Comparison of ENCODE assay signal across 1 fruit fly cellular context in genomic region chrX:18920642-18921355, dm6.
A peak's percentile ranks its signal among the peaks of the same experiment; 100 is the strongest.
TF ChIP-seq lines count a peak whose summit lies in the region.

No protein-coding gene starts in this region.

TF ChIP-seq in whole organism, embryonic, 481 proteins besides CTCF, POLR2A, EP300 and RAD21 (continued from another document):
- TF ChIP-seq CG12104 (GFP tag; optimal IDR thresholded peaks at IDR 0.05; lab: Kevin White, UChicago), result peak; percentile 24
- TF ChIP-seq mld (GFP tag; IDR thresholded peaks at IDR 0.05; lab: Robert Waterston, UW; ENCODE audit: partially characterized antibody), result no peak
- no peak for TF ChIP-seq Fer2 (tag; optimal IDR thresholded peaks at IDR 0.05; lab: Kevin White, UChicago)
- TF ChIP-seq B-H1 (GFP tag; IDR thresholded peaks at IDR 0.05; lab: Robert Waterston, UW), result no peak
- TF ChIP-seq CG7839 (tag; optimal IDR thresholded peaks at IDR 0.05; lab: Kevin White, UChicago), result peak; percentile 56
- TF ChIP-seq fd96Cb (tag; optimal IDR thresholded peaks at IDR 0.05; lab: Kevin White, UChicago), result peak; percentile 58
- peak; percentile 49 for TF ChIP-seq salm (tag; optimal IDR thresholded peaks at IDR 0.05; lab: Kevin White, UChicago)
- peak; percentile 25 for TF ChIP-seq CG12659 (GFP tag; optimal IDR thresholded peaks at IDR 0.05; lab: Kevin White, UChicago)
- peak; percentile 69 for TF ChIP-seq Sox102F (GFP tag; optimal IDR thresholded peaks at IDR 0.05; lab: Kevin White, UChicago)
- no peak for TF ChIP-seq CG14965 (GFP tag; optimal IDR thresholded peaks at IDR 0.05; lab: Kevin White, UChicago; ENCODE audit: borderline replicate concordance)
- TF ChIP-seq Awh (GFP tag; IDR thresholded peaks at IDR 0.05; lab: Robert Waterston, UW), result peak; percentile 38; the same call in 1 of the 2 replicates
- TF ChIP-seq CG11504 (tag; optimal IDR thresholded peaks at IDR 0.05; lab: Kevin White, UChicago), result peak; percentile 70
- TF ChIP-seq pzg (GFP tag; optimal IDR thresholded peaks at IDR 0.05; lab: Kevin White, UChicago), result no peak
- TF ChIP-seq CG10267 (tag; optimal IDR thresholded peaks at IDR 0.05; lab: Kevin White, UChicago), result peak; percentile 35
- TF ChIP-seq sr (GFP tag; IDR thresholded peaks at IDR 0.05; lab: Robert Waterston, UW), result peak; percentile 68
- TF ChIP-seq cato (GFP tag; optimal IDR thresholded peaks at IDR 0.05; lab: Kevin White, UChicago; ENCODE audit: borderline replicate concordance), result peak; percentile 10
- no peak for TF ChIP-seq CG2889 (GFP tag; IDR thresholded peaks at IDR 0.05; lab: Robert Waterston, UW)
- peak; percentile 61 for TF ChIP-seq CG17359 (tag; optimal IDR thresholded peaks at IDR 0.05; lab: Kevin White, UChicago)
- peak; percentile 53 for TF ChIP-seq Xrp1 (GFP tag; IDR thresholded peaks at IDR 0.05; lab: Robert Waterston, UW)
- no peak for TF ChIP-seq zfh2 (GFP tag; optimal IDR thresholded peaks at IDR 0.05; lab: Kevin White, UChicago)
- peak; percentile 44 to 52 for TF ChIP-seq chif (GFP tag; optimal IDR thresholded peaks at IDR 0.05; lab: Kevin White, UChicago)
- peak; percentile 9 for TF ChIP-seq Jarid2 (GFP tag; optimal IDR thresholded peaks at IDR 0.05; lab: Kevin White, UChicago)
- TF ChIP-seq gsb-n (tag; optimal IDR thresholded peaks at IDR 0.05; lab: Kevin White, UChicago), result peak; percentile 27
- peak; percentile 68 for TF ChIP-seq CG10979 (tag; optimal IDR thresholded peaks at IDR 0.05; lab: Kevin White, UChicago)
- TF ChIP-seq dpn (GFP tag; optimal IDR thresholded peaks at IDR 0.05; lab: Kevin White, UChicago), result peak; percentile 16 to 34
- TF ChIP-seq slbo (GFP tag; IDR thresholded peaks at IDR 0.05; lab: Robert Waterston, UW), result no peak
- TF ChIP-seq CG8765 (GFP tag; IDR thresholded peaks at IDR 0.05; lab: Robert Waterston, UW), result no peak
- TF ChIP-seq CG3407 (GFP tag; optimal IDR thresholded peaks at IDR 0.05; lab: Kevin White, UChicago), result peak; percentile 13
- TF ChIP-seq ttk (GFP tag; IDR thresholded peaks at IDR 0.05; lab: Robert Waterston, UW), result no peak
- peak; percentile 38; the same call in 1 of the 3 replicates for TF ChIP-seq dysf (GFP tag; IDR thresholded peaks at IDR 0.05; lab: Robert Waterston, UW)
- peak; percentile 74 for TF ChIP-seq dmrt99B (tag; optimal IDR thresholded peaks at IDR 0.05; lab: Kevin White, UChicago)
- peak; percentile 50 for TF ChIP-seq CG30403 (GFP tag; optimal IDR thresholded peaks at IDR 0.05; lab: Kevin White, UChicago)
- no peak for TF ChIP-seq CG33557 (GFP tag; optimal IDR thresholded peaks at IDR 0.05; lab: Kevin White, UChicago)
- no peak for TF ChIP-seq Usf (GFP tag; optimal IDR thresholded peaks at IDR 0.05; lab: Kevin White, UChicago)
- peak; percentile 29; the same call in 1 of the 2 replicates for TF ChIP-seq ranshi (GFP tag; IDR thresholded peaks at IDR 0.05; lab: Robert Waterston, UW)
- TF ChIP-seq psq (GFP tag; optimal IDR thresholded peaks at IDR 0.05; lab: Kevin White, UChicago), result no peak
- TF ChIP-seq Myb (GFP tag; optimal IDR thresholded peaks at IDR 0.05; lab: Kevin White, UChicago), result no peak
- no peak for TF ChIP-seq CG8281 (tag; optimal IDR thresholded peaks at IDR 0.05; lab: Kevin White, UChicago)
- TF ChIP-seq CG11398 (GFP tag; optimal IDR thresholded peaks at IDR 0.05; lab: Kevin White, UChicago), result no peak
- no peak for TF ChIP-seq CG7271 (tag; optimal IDR thresholded peaks at IDR 0.05; lab: Kevin White, UChicago)
- TF ChIP-seq Ssrp (tag; optimal IDR thresholded peaks at IDR 0.05; lab: Kevin White, UChicago), result peak; percentile 66
- no peak for TF ChIP-seq dati (GFP tag; IDR thresholded peaks at IDR 0.05; lab: Robert Waterston, UW)
- no peak for TF ChIP-seq CG13624 (GFP tag; optimal IDR thresholded peaks at IDR 0.05; lab: Kevin White, UChicago)
- TF ChIP-seq slp2 (GFP tag; optimal IDR thresholded peaks at IDR 0.05; lab: Kevin White, UChicago), result peak; percentile 13
- no peak for TF ChIP-seq cas (GFP tag; IDR thresholded peaks at IDR 0.05; lab: Robert Waterston, UW)
- no peak for TF ChIP-seq gt (GFP tag; IDR thresholded peaks at IDR 0.05; lab: Robert Waterston, UW)
- TF ChIP-seq gem (tag; optimal IDR thresholded peaks at IDR 0.05; lab: Kevin White, UChicago), result peak; percentile 73
- TF ChIP-seq trh (GFP tag; optimal IDR thresholded peaks at IDR 0.05; lab: Kevin White, UChicago), result no peak
TF ChIP-seq in whole organism, embryonic: peak in this region for 152.
